Worm (Caenorhabditis elegans) whole organism, early embryonic: ENCODE data around the gene str-173.

Source experiments
- B0310.2 ChIP-seq: sonication (generic microtip); optimal IDR thresholded peaks from 2 replicates; lab custom pipeline; 2016; ENCODE audit warnings: mild to moderate bottlenecking, missing genetic modification characterization, missing compliant biosample characterization
- ama-1 ChIP-seq: fragments of 150-350 bp; optimal IDR thresholded peaks from 2 replicates; lab custom pipeline; 2014
- ceh-13 ChIP-seq: fragments of 200-800 bp; sonication (Bioruptor generic); optimal IDR thresholded peaks from 2 replicates; lab custom pipeline; 2018; ENCODE audit warnings: mild to moderate bottlenecking, missing genetic modification characterization, missing compliant biosample characterization
- ceh-36 ChIP-seq: sonication (generic microtip); optimal IDR thresholded peaks from 2 replicates; lab custom pipeline; 2016; ENCODE audit warnings: missing genetic modification characterization, inconsistent platforms, missing compliant biosample characterization
- flt-1 ChIP-seq: fragments of 200-800 bp; sonication (Bioruptor generic); IDR thresholded peaks from 2 replicates; pipeline ENCODE4 v1.3.6; 2022; ENCODE audit warnings: missing genetic modification characterization, missing compliant biosample characterization
- hmg-4 ChIP-seq: fragments of 200-800 bp; sonication (Bioruptor generic); optimal IDR thresholded peaks from 2 replicates; lab custom pipeline; 2018; ENCODE audit warnings: mild to moderate bottlenecking, missing genetic modification characterization, missing compliant biosample characterization
- hnd-1 ChIP-seq: sonication (generic microtip); optimal IDR thresholded peaks from 2 replicates; lab custom pipeline; 2016; ENCODE audit warnings: missing genetic modification characterization, missing compliant biosample characterization
- scrt-1 ChIP-seq: fragments of 200-800 bp; sonication (Bioruptor generic); IDR thresholded peaks from 2 replicates; pipeline ENCODE4 v1.3.6; 2022; ENCODE audit warnings: missing genetic modification characterization, missing compliant biosample characterization
- sea-1 ChIP-seq: fragments of 200-800 bp; sonication (Bioruptor generic); conservative IDR thresholded peaks from 2 replicates; pipeline ENCODE4 v1.3.6; 2022; ENCODE audit warnings: missing genetic modification characterization, missing compliant biosample characterization
- tra-4 ChIP-seq: sonication (generic microtip); optimal IDR thresholded peaks from 2 replicates; lab custom pipeline; 2017; ENCODE audit warnings: missing genetic modification characterization, missing compliant biosample characterization

DNA sequence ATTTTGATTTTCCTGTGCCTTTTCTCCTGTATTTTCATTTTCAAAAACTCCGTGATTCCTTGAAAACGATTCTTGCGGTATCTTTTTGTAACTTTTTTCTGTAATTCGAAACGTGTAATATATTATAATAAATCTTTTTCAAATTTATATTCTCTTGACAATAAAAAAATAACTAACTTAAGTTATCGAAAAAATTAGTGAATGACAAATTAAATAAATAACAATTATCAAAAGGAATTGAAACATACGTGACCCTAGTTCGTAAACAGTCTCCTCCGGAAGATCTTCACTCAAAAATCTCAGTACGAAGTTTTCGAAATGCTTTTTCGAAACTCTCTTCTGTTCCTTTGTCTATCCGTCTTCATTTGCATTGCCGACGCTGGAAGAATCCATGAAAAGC is 29.0 kb downstream of the str-173 start, which contains the start of gene T08B6.9:
- TF ChIP-seq ama-1 (no peak), B0310.2 (tag; lab: Kevin White, UChicago) (no peak), sea-1 (GFP tag; lab: Robert Waterston, UW) (no peak), ceh-36 (tag; lab: Kevin White, UChicago) (no peak), tra-4 (tag; lab: Kevin White, UChicago) (no peak), flt-1 (GFP tag; lab: Robert Waterston, UW) (no peak), hnd-1 (tag; lab: Kevin White, UChicago) (no peak), hmg-4 (GFP tag; lab: Kevin White, UChicago) (no peak), ceh-13 (GFP tag; lab: Kevin White, UChicago) (no peak), scrt-1 (no peak)
